Worm (Caenorhabditis elegans): ENCODE measurements around the gene clec-61.
A peak's percentile ranks its signal among the peaks of the same experiment; 100 is the strongest.

The clec-61 gene

DNA sequence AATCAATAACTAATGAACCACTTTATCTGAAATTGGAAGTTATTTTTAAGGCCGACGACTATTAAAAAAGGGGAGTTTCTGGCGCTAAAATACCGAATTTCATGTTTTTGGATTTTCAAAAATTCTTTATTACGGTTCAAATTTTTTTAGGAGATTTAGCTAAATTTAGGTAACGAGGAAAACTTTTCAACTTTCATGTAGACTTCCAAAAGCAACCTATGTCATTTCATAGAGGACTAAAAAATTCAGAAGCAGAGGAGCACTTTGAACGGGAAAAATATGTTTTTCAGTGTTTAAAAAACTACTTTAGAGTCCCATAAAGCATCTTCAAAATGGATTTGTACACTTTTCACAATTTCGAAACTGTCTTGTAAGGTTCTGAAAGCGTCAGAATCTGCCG, 23.0 kb upstream of the clec-61 start:
- TF ChIP-seq nhr-21 (tag; optimal IDR thresholded peaks at IDR 0.05): no peak
- no peak for TF ChIP-seq gmeb-1 (tag; optimal IDR thresholded peaks at IDR 0.05)
- TF ChIP-seq F13H6.1 (tag; optimal IDR thresholded peaks at IDR 0.05): no peak
- TF ChIP-seq snpc-4 (tag; optimal IDR thresholded peaks at IDR 0.05): no peak
- TF ChIP-seq ceh-16 (tag; optimal IDR thresholded peaks at IDR 0.05): no peak
- no peak for TF ChIP-seq blmp-1 (tag; optimal IDR thresholded peaks at IDR 0.05; ENCODE audit: insufficient read depth)
- no peak for TF ChIP-seq unc-39 (tag; optimal IDR thresholded peaks at IDR 0.05)
- TF ChIP-seq ztf-1 (GFP tag; conservative IDR thresholded peaks at IDR 0.05): no peak
- TF ChIP-seq aly-2 (tag; optimal IDR thresholded peaks at IDR 0.05): no peak
- TF ChIP-seq nhr-11 (tag; optimal IDR thresholded peaks at IDR 0.05): no peak
- no peak for TF ChIP-seq elt-3 (tag; optimal IDR thresholded peaks at IDR 0.05)
- TF ChIP-seq skn-1 (tag; optimal IDR thresholded peaks at IDR 0.05): no peak
- no peak for TF ChIP-seq alr-1 (tag; optimal IDR thresholded peaks at IDR 0.05)
- no peak for TF ChIP-seq dmd-4 (tag; optimal IDR thresholded peaks at IDR 0.05)
- no peak for TF ChIP-seq fos-1 (tag; optimal IDR thresholded peaks at IDR 0.05)
- TF ChIP-seq ztf-4 (tag; optimal IDR thresholded peaks at IDR 0.05): no peak

DNA sequence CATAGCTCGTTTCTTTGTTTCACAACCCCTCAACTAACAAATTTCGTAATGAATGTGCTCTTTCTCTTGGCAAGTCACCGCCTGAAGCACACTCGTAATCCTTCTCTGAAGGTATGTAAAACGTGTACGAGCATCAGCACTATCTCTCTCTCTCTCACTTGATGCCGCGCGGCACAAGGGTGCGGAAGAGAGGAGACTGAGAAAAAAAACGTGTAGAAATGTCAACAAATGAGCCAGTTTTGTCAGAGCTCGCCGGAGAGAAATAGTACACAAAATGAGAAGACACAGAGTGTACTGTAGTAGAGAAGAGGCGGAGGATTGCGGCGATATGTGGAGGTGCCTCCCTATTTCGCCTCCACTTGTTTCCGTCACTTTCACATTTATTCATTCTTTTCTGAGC, 19.9 kb upstream of the clec-61 start, which contains the start of gene F59B10.3:
Gene F59B10.3, plus strand, starts transcription at position 301 of the 400 bp plus-strand sequence.
- TF ChIP-seq F13H6.1 (tag; optimal IDR thresholded peaks at IDR 0.05) (peak; percentile 25), nhr-6 (tag; optimal IDR thresholded peaks at IDR 0.05) (no peak)

DNA sequence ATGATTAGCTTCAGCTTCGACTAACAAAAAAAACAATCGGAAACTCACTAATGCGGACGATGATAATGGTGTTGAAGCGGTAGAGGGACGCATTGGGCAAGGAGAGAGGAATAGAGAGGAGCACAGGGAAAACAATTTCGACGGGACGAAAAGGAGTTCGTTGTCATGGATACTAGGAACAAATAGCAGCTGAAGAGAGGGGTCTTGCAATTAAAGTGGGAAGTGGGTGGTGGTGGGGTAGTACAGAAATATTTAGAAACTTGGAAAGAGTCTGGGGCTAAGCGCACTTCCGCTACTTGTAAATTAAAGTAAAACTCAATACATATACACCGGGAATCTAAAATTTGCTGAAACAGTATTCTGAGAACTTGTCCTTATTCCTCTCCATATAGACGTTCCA, 19.4 kb upstream of the clec-61 start, which contains the start of gene F59B10.2:
Gene F59B10.2, minus strand, starts transcription at position 101 of the 400 bp plus-strand sequence.
- TF ChIP-seq nhr-25 (tag; optimal IDR thresholded peaks at IDR 0.05) (no peak), unc-39 (tag; optimal IDR thresholded peaks at IDR 0.05) (no peak), nhr-237 (tag; optimal IDR thresholded peaks at IDR 0.05) (no peak), lsy-2 (tag; optimal IDR thresholded peaks at IDR 0.05) (no peak), sma-9 (GFP tag; optimal IDR thresholded peaks at IDR 0.05) (no peak), sma-9 (tag; optimal IDR thresholded peaks at IDR 0.05) (no peak), F13H6.1 (tag; optimal IDR thresholded peaks at IDR 0.05) (no peak), lin-13 (GFP tag; optimal IDR thresholded peaks at IDR 0.05) (no peak), elt-1 (tag; optimal IDR thresholded peaks at IDR 0.05) (no peak), alr-1 (tag; optimal IDR thresholded peaks at IDR 0.05) (no peak), ama-1 (optimal IDR thresholded peaks at IDR 0.05) (no peak), C34F6.9 (tag; optimal IDR thresholded peaks at IDR 0.05) (no peak), dmd-4 (tag; optimal IDR thresholded peaks at IDR 0.05) (no peak), sma-3 (GFP tag; optimal IDR thresholded peaks at IDR 0.05) (no peak), nhr-129 (tag; optimal IDR thresholded peaks at IDR 0.05) (no peak), elt-3 (tag; optimal IDR thresholded peaks at IDR 0.05) (no peak), ztf-1 (GFP tag; conservative IDR thresholded peaks at IDR 0.05) (no peak)

DNA sequence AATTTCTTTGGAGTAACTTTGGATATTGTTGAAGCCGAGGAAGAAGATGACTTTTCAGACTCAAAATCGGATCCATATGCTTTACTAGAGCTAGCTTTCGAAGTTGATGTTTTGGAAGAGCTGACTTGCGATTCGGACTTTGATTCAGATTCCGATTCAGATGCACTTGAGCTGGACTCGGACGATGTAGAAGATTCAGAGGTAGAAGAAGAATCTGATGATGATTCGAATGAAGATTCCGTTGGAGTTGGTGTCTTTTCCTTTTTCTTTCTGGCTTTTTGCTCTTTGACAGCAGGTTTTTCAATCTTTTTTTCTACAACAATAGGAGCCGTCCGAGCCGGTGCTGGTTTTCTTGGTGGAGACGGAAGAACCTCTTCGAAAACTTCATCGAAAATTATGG, 17.6 kb upstream of the clec-61 start:
- TF ChIP-seq fos-1 (tag; optimal IDR thresholded peaks at IDR 0.05) (no peak), unc-55 (GFP tag; optimal IDR thresholded peaks at IDR 0.05) (no peak), nhr-11 (tag; optimal IDR thresholded peaks at IDR 0.05) (no peak), ama-1 (optimal IDR thresholded peaks at IDR 0.05) (no peak), lin-11 (tag; optimal IDR thresholded peaks at IDR 0.05) (no peak), gmeb-1 (tag; optimal IDR thresholded peaks at IDR 0.05) (no peak), sma-3 (GFP tag; optimal IDR thresholded peaks at IDR 0.05) (no peak), ztf-11 (tag; optimal IDR thresholded peaks at IDR 0.05) (no peak), aly-2 (tag; optimal IDR thresholded peaks at IDR 0.05) (no peak), nhr-10 (tag; optimal IDR thresholded peaks at IDR 0.05) (no peak), dmd-4 (tag; optimal IDR thresholded peaks at IDR 0.05) (no peak)

DNA sequence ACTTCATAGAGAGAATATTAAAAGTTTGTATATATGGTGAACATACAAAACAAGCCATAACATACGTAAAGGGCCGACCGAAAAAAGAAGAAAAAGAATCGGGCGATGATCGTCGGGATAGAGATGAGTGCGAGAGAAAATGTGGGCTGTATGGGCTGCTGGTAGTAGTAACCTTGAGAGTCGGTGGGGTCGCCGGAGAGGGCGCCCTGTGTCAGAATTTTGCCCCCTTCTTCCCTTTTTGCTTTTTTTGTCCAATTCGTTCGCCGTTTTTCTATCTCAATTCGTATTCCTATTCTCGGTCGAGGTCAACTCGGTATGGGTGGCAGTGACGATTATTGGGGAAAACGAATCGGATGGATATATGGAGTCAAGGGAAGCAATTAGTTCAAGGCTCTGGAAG, 15.6 kb upstream of the clec-61 start:
- TF ChIP-seq ceh-16 (tag; optimal IDR thresholded peaks at IDR 0.05) (peak; percentile 25), nhr-23 (tag; optimal IDR thresholded peaks at IDR 0.05) (no peak), sma-9 (GFP tag; optimal IDR thresholded peaks at IDR 0.05) (peak; percentile 33), sma-9 (tag; optimal IDR thresholded peaks at IDR 0.05) (no peak), nhr-12 (tag; optimal IDR thresholded peaks at IDR 0.05) (no peak), ama-1 (optimal IDR thresholded peaks at IDR 0.05) (no peak), nhr-25 (tag; optimal IDR thresholded peaks at IDR 0.05) (peak; percentile 1)

DNA sequence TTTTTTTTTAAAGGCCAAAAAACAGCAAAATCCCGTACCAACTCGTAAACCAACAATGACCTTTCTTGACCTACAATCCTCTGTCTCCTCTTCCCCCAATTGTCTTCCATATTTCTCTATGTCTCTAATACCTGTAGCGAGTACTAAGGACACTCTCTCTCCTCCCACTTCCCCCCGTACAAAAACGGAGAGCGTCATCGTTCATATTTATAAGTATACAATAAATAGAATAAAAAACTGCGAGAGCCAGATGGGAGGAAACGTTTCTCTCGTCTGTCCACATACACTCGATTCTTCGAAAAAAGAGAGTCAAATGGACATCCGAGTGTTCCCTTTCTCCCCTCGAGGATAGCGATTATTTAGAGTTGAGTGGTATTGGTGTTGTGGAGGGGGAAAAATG, 14.4 kb upstream of the clec-61 start:
- TF ChIP-seq nhr-6 (tag; optimal IDR thresholded peaks at IDR 0.05): peak; percentile 25
- no peak for TF ChIP-seq elt-3 (tag; optimal IDR thresholded peaks at IDR 0.05)
- TF ChIP-seq ceh-82 (tag; optimal IDR thresholded peaks at IDR 0.05): no peak
- TF ChIP-seq fos-1 (tag; optimal IDR thresholded peaks at IDR 0.05): no peak
- no peak for TF ChIP-seq R02D3.7 (tag; optimal IDR thresholded peaks at IDR 0.05)
- TF ChIP-seq unc-55 (GFP tag; optimal IDR thresholded peaks at IDR 0.05): peak; percentile 13
- TF ChIP-seq C34F6.9 (tag; optimal IDR thresholded peaks at IDR 0.05): peak; percentile 23
- no peak for TF ChIP-seq aly-2 (tag; optimal IDR thresholded peaks at IDR 0.05)
- no peak for TF ChIP-seq dmd-4 (tag; optimal IDR thresholded peaks at IDR 0.05)
- no peak for TF ChIP-seq nhr-10 (tag; optimal IDR thresholded peaks at IDR 0.05)
- peak; percentile 0 for TF ChIP-seq sem-4 (tag; optimal IDR thresholded peaks at IDR 0.05)
- peak; percentile 14 for TF ChIP-seq egl-27 (tag; optimal IDR thresholded peaks at IDR 0.05)
- peak; percentile 44 for TF ChIP-seq sma-9 (GFP tag; optimal IDR thresholded peaks at IDR 0.05)
- no peak for TF ChIP-seq sma-9 (tag; optimal IDR thresholded peaks at IDR 0.05)
- peak; percentile 30 for TF ChIP-seq F13H6.1 (tag; optimal IDR thresholded peaks at IDR 0.05)
- peak; percentile 3 for TF ChIP-seq nhr-25 (tag; optimal IDR thresholded peaks at IDR 0.05)
- TF ChIP-seq elt-1 (tag; optimal IDR thresholded peaks at IDR 0.05): no peak
- no peak for TF ChIP-seq ztf-1 (GFP tag; conservative IDR thresholded peaks at IDR 0.05)
